Worm (Caenorhabditis elegans) whole organism, late embryonic: Measurements from ENCODE around the gene F39F10.4.

Experiments used
- che-1 ChIP-seq: sonication (generic microtip); optimal IDR thresholded peaks from 2 replicates; lab custom pipeline; 2016; ENCODE audit warnings: mild to moderate bottlenecking, missing genetic modification characterization, missing compliant biosample characterization
- hlh-8 ChIP-seq: sonication (generic microtip); optimal IDR thresholded peaks from 2 replicates; lab custom pipeline; 2016; ENCODE audit warnings: missing genotype, missing genetic modification characterization, missing compliant biosample characterization
- madf-2 ChIP-seq: sonication (generic microtip); optimal IDR thresholded peaks from 2 replicates; lab custom pipeline; 2017; ENCODE audit warnings: missing genetic modification characterization, missing compliant biosample characterization
- nfya-1 ChIP-seq: sonication (generic microtip); optimal IDR thresholded peaks from 2 replicates; lab custom pipeline; 2017; ENCODE audit warnings: missing genetic modification characterization, mild to moderate bottlenecking, missing compliant biosample characterization, antibody characterized with exemption, moderate library complexity
- nhr-11 ChIP-seq: fragments of 150-350 bp; optimal IDR thresholded peaks from 2 replicates; lab custom pipeline; 2014; ENCODE audit warnings: missing biosample characterization, missing genetic modification characterization
- odd-2 ChIP-seq: sonication (generic microtip); optimal IDR thresholded peaks from 2 replicates; lab custom pipeline; 2017; ENCODE audit warnings: antibody characterized with exemption, mild to moderate bottlenecking, missing genetic modification characterization, missing compliant biosample characterization
- pag-3 ChIP-seq: sonication (generic microtip); optimal IDR thresholded peaks from 2 replicates; lab custom pipeline; 2016; ENCODE audit warnings: missing compliant biosample characterization, missing genetic modification characterization, borderline replicate concordance
- pha-4 ChIP-seq: fragments of 150-350 bp; optimal IDR thresholded peaks from 2 replicates; lab custom pipeline; 2018; ENCODE audit warnings: missing biosample characterization, missing genetic modification reagents, missing genetic modification characterization

DNA sequence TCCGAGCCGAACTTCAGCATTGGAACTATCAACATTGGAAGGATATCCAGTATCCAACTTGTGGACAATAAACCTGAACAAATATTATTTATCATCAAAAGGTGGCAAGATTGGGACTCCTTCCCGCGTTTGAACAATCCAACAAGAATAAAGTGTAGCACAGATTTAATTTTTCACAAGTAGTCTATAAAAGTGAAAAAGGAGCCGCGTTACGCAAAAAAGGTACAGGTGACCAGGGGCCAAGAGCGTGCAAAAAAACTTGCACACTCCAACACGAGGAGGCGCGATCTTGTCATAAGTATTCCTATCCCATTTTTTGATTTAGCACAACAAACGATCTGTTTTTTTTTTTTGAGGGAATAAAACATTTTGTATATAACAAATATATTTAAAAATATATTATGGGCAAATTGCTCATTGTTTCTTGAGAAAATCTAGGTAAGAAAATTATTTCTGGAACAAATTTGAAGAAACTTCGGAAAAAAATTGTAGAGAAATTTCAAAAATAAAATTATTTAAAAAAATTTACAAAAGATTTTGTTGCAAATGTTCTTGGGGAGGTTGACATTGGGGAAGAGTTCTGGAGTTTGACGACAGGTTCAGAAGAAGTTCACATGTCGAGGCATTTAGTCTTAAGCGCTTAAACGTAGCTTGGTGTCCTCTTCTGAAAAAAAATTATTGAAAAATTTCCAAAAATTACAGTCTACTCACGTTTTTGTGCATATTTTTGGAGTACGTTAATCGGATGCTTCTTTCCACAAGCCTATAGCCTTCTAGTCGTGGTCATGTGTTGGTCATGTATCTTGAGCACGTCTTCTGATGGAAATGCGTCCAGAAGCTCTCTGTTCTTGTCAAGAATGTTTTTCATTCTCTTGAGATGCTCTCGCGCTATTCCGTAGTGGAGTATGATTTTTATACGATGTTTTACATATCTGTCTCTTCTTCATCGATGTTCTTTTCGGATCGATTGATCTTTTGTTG is 40.7 kb upstream of the F39F10.4 start:
- TF ChIP-seq pag-3 (tag; lab: Kevin White, UChicago) (no peak), nfya-1 (tag; lab: Kevin White, UChicago) (no peak), pha-4 (no peak), che-1 (tag; lab: Kevin White, UChicago) (peak; percentile 75), nhr-11 (tag; lab: Kevin White, UChicago) (no peak), odd-2 (no peak), hlh-8 (tag; lab: Kevin White, UChicago) (peak; percentile 20), madf-2 (peak; percentile 37)
